Fruit fly (Drosophila melanogaster): Measurements from ENCODE around the gene Graf.

Gene Graf

dm6 chrX:15740288-15740726 lies 20.2 kb downstream of the Graf start (continued):
- TF ChIP-seq CG11093 (GFP tag; IDR thresholded peaks at IDR 0.05) (no peak), Nf-YC (tag; optimal IDR thresholded peaks at IDR 0.05) (peak; percentile 43), CG12391 (tag; optimal IDR thresholded peaks at IDR 0.05) (peak; percentile 69), repo (GFP tag; optimal IDR thresholded peaks at IDR 0.05) (no peak), dysf (GFP tag; IDR thresholded peaks at IDR 0.05) (peak; percentile 83), CG2678 (tag; optimal IDR thresholded peaks at IDR 0.05) (peak; percentile 84), fd102C (GFP tag; optimal IDR thresholded peaks at IDR 0.05) (no peak), gcm (GFP tag; optimal IDR thresholded peaks at IDR 0.05) (peak; percentile 45), Atf6 (GFP tag; IDR thresholded peaks at IDR 0.05) (peak; percentile 89), ewg (GFP tag; optimal IDR thresholded peaks at IDR 0.05) (peak; percentile 33), peb (GFP tag; IDR thresholded peaks at IDR 0.05) (no peak), CG34376 (GFP tag; optimal IDR thresholded peaks at IDR 0.05) (peak; percentile 66), ftz-f1 (GFP tag; optimal IDR thresholded peaks at IDR 0.05) (no peak), Nf-YB (GFP tag; optimal IDR thresholded peaks at IDR 0.05) (peak; percentile 44), Med (GFP tag) (peak; percentile 91), CG9932 (GFP tag; IDR thresholded peaks at IDR 0.05) (peak; percentile 87), CG12071 (GFP tag; optimal IDR thresholded peaks at IDR 0.05) (peak; percentile 67), gem (tag; optimal IDR thresholded peaks at IDR 0.05) (peak; percentile 81), CG11247 (GFP tag; IDR thresholded peaks at IDR 0.05) (peak; percentile 64), Lpt (GFP tag; optimal IDR thresholded peaks at IDR 0.05) (no peak), CG17829 (tag; optimal IDR thresholded peaks at IDR 0.05) (peak; percentile 30), Abd-B (GFP tag; optimal IDR thresholded peaks at IDR 0.05) (peak; percentile 12), Dip2 (GFP tag; IDR thresholded peaks at IDR 0.05) (no peak), Sry-β (GFP tag; optimal IDR thresholded peaks at IDR 0.05) (no peak), toy (GFP tag; IDR thresholded peaks at IDR 0.05) (0 out of 2 replicates have a peak, but pooled peaks have one; percentile 40), exex (tag; optimal IDR thresholded peaks at IDR 0.05) (peak; percentile 99), Aef1 (GFP tag; IDR thresholded peaks at IDR 0.05) (peak; percentile 73), lmd (GFP tag; IDR thresholded peaks at IDR 0.05) (peak; percentile 71; the same call in 1 of the 2 replicates), dmrt11E (tag; optimal IDR thresholded peaks at IDR 0.05) (peak; percentile 38), vnd (GFP tag; IDR thresholded peaks at IDR 0.05; ENCODE audit: partially characterized antibody) (no peak), seq (GFP tag; IDR thresholded peaks at IDR 0.05) (peak; percentile 65), Jarid2 (GFP tag; optimal IDR thresholded peaks at IDR 0.05) (no peak), salm (tag; optimal IDR thresholded peaks at IDR 0.05) (peak; percentile 55), CG10147 (GFP tag; optimal IDR thresholded peaks at IDR 0.05) (peak; percentile 70), Hand (GFP tag; optimal IDR thresholded peaks at IDR 0.05) (peak; percentile 76), NC2β (GFP tag; optimal IDR thresholded peaks at IDR 0.05) (peak; percentile 45), odd (GFP tag; optimal IDR thresholded peaks at IDR 0.05) (peak; percentile 62), zf30C (GFP tag; optimal IDR thresholded peaks at IDR 0.05) (peak; percentile 90), Poxn (GFP tag; IDR thresholded peaks at IDR 0.05) (0 out of 2 replicates have a peak, but pooled peaks have one; percentile 30), Myb (GFP tag; optimal IDR thresholded peaks at IDR 0.05) (peak; percentile 16), tx (GFP tag; optimal IDR thresholded peaks at IDR 0.05) (peak; percentile 32), Eip74EF (GFP tag; optimal IDR thresholded peaks at IDR 0.05) (peak in 1 of 2 experiments; percentile 43), tio (GFP tag; optimal IDR thresholded peaks at IDR 0.05) (no peak), caup (GFP tag; optimal IDR thresholded peaks at IDR 0.05; ENCODE audit: severe bottlenecking) (peak; percentile 81), CG18262 (tag; optimal IDR thresholded peaks at IDR 0.05) (peak; percentile 53), CG15479 (GFP tag; optimal IDR thresholded peaks at IDR 0.05) (no peak), Ssrp (tag; optimal IDR thresholded peaks at IDR 0.05) (peak; percentile 46), ranshi (GFP tag; IDR thresholded peaks at IDR 0.05) (peak; percentile 78), Mrtf (GFP tag; IDR thresholded peaks at IDR 0.05) (peak; percentile 61; the same call in 1 of the 3 replicates), Xbp1 (GFP tag; optimal IDR thresholded peaks at IDR 0.05) (peak; percentile 66)
